Worm (Caenorhabditis elegans) whole organism, midembryonic: ENCODE results near the gene sre-53.

Source experiments
- T22C8.4 ChIP-seq: fragments of 200-800 bp; sonication (Bioruptor generic); IDR thresholded peaks from 2 replicates; pipeline ENCODE4 v1.3.6; 2022; ENCODE audit warnings: missing genetic modification characterization, missing compliant biosample characterization
- flt-1 ChIP-seq: fragments of 200-800 bp; sonication (Bioruptor generic); IDR thresholded peaks from 2 replicates; pipeline ENCODE4 v1.3.6; 2022; ENCODE audit warnings: missing genetic modification characterization, missing compliant biosample characterization
- klf-2 ChIP-seq: fragments of 200-800 bp; sonication (Bioruptor generic); conservative IDR thresholded peaks from 2 replicates; pipeline ENCODE4 v1.3.6; 2022; ENCODE audit warnings: missing genetic modification reagents, missing genetic modification characterization, missing compliant biosample characterization

DNA sequence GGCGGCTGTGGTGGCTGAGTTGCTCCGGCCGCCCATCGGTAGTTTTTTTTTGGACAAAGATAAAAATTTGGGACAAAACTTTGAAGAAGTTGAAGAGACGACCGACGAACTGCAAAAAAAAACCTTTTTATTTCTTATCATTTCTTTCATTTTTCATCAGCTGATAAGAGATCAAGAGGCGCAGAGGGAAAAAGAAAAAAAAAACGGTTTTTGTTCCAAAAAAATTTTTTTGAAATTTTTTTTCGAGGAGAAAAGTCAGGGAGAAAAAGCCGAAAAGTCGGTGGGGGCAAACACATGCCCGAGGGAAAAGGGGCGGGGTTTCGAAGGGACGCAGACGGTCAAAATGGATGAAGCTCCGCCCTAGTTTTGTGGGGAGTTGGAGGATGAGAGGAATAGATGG is 28.9 kb upstream of the sre-53 start, which contains the start of gene ras-1:
- TF ChIP-seq T22C8.4 (GFP tag; lab: Robert Waterston, UW), result no peak
- no peak for TF ChIP-seq klf-2 (GFP tag; lab: Robert Waterston, UW)
- TF ChIP-seq flt-1 (GFP tag; lab: Robert Waterston, UW), result no peak
